Worm (Caenorhabditis elegans): ENCODE results near the gene gpx-2.

The gpx-2 gene

ce11 chrII:14851483-14851882 lies 15.1 kb upstream of the gpx-2 start, which contains the start of gene R05H10.1 (continued):
- TF ChIP-seq K12H6.12 (tag; optimal IDR thresholded peaks at IDR 0.05), result no peak

DNA sequence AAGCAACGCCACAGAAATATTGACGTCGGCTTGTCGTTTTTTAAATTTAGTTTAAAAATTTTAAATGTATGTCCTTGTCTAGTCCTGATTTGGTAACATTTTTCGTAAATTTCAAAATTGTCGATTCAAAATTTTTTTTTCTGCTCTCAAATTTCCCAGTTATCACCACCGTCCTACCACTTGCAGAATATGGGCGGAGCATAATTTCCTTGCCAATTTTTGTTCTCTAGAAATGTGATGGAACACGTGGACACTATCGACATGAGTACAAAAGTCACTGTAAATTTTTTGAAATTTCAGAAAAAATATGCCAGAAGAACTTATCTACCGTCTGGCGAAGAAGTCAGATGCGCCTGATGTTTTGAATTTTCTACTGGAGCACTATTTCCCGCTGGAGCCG lies 11.3 kb upstream of the gpx-2 start, which contains the start of gene R05H10.7:
Gene R05H10.7 (plus strand): TSS at position 301 of the 400 bp plus-strand sequence.
- TF ChIP-seq ceh-100 (GFP tag; IDR thresholded peaks at IDR 0.05) (no peak), snpc-4 (GFP tag; optimal IDR thresholded peaks at IDR 0.05) (no peak), snpc-4 (tag; optimal IDR thresholded peaks at IDR 0.05) (no peak), dpff-1 (tag; optimal IDR thresholded peaks at IDR 0.05) (no peak), die-1 (tag; optimal IDR thresholded peaks at IDR 0.05) (no peak), Y67H2A.10 (GFP tag; conservative IDR thresholded peaks at IDR 0.05) (no peak), ztf-25 (GFP tag; IDR thresholded peaks at IDR 0.05) (no peak)

DNA sequence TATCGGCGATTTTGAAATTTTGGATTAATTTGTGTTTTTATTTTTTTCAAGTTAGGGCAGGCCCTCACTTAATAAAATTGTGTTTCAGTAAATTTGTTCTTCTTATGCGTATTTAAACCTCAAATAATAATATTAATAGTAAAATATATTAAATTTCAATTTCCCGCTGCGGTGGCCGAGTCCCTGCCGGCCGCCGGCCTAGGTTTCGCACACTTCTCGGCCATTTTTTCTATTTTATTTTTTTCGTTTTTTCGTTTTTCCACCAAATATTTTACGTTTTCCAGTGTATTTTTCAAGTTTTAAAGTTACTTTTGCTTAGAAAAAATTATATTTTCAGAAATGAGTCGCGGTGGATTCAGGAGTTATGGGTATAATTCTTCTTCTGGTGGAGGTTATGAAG lies 9.6 kb upstream of the gpx-2 start, which contains the start of gene rbm-28:
Gene rbm-28 (plus strand): TSS at position 338 of the 400 bp plus-strand sequence.
- peak; percentile 24 for TF ChIP-seq dpl-1 (GFP tag; optimal IDR thresholded peaks at IDR 0.05)
- TF ChIP-seq K12H6.12 (tag; optimal IDR thresholded peaks at IDR 0.05), result no peak
- TF ChIP-seq ztf-18 (tag; optimal IDR thresholded peaks at IDR 0.05), result no peak
- no peak for TF ChIP-seq attf-3 (GFP tag; conservative IDR thresholded peaks at IDR 0.05)
- no peak for TF ChIP-seq ztf-25 (GFP tag; IDR thresholded peaks at IDR 0.05)
- no peak for TF ChIP-seq lin-40 (tag; optimal IDR thresholded peaks at IDR 0.05)
- no peak for TF ChIP-seq nfyb-1 (GFP tag; IDR thresholded peaks at IDR 0.05)
- TF ChIP-seq lin-26 (GFP tag; IDR thresholded peaks at IDR 0.05), result no peak
- TF ChIP-seq lin-35 (GFP tag; optimal IDR thresholded peaks at IDR 0.05), result peak in 1 of 3 experiments; percentile 53
- TF ChIP-seq rpc-1 (optimal IDR thresholded peaks at IDR 0.05), result no peak
- no peak for TF ChIP-seq rpc-1 (tag; optimal IDR thresholded peaks at IDR 0.05)
- no peak for TF ChIP-seq lir-1 (GFP tag; conservative IDR thresholded peaks at IDR 0.05)
- TF ChIP-seq hrde-1 (tag; optimal IDR thresholded peaks at IDR 0.05; ENCODE audit: borderline replicate concordance), result no peak
- no peak for TF ChIP-seq egl-44 (GFP tag; IDR thresholded peaks at IDR 0.05)
- no peak for TF ChIP-seq ceh-27 (GFP tag; optimal IDR thresholded peaks at IDR 0.05)
- TF ChIP-seq lsl-1 (GFP tag; optimal IDR thresholded peaks at IDR 0.05), result no peak
- TF ChIP-seq Y53F4B.3 (GFP tag; IDR thresholded peaks at IDR 0.05), result no peak
- TF ChIP-seq mel-28 (tag; optimal IDR thresholded peaks at IDR 0.05; ENCODE audit: borderline replicate concordance), result no peak
- TF ChIP-seq mcd-1 (GFP tag; IDR thresholded peaks at IDR 0.05), result peak; percentile 15; the same call in 1 of the 2 replicates
- no peak for TF ChIP-seq lag-1 (GFP tag; IDR thresholded peaks at IDR 0.05)
- peak; percentile 45 for TF ChIP-seq efl-1 (GFP tag; optimal IDR thresholded peaks at IDR 0.05)
- TF ChIP-seq F52B5.7 (tag; optimal IDR thresholded peaks at IDR 0.05), result no peak
- no peak for TF ChIP-seq ceh-79 (tag; optimal IDR thresholded peaks at IDR 0.05)
- TF ChIP-seq hlh-26 (GFP tag; conservative IDR thresholded peaks at IDR 0.05), result no peak
- TF ChIP-seq nhr-120 (GFP tag; IDR thresholded peaks at IDR 0.05), result no peak
- TF ChIP-seq pha-4 (tag; optimal IDR thresholded peaks at IDR 0.05), result no peak
- TF ChIP-seq cebp-1 (GFP tag; IDR thresholded peaks at IDR 0.05), result no peak
- TF ChIP-seq cebp-1 (tag; optimal IDR thresholded peaks at IDR 0.05), result no peak
- no peak for TF ChIP-seq cebp-2 (GFP tag; IDR thresholded peaks at IDR 0.05)
- no peak for TF ChIP-seq ets-4 (GFP tag; optimal IDR thresholded peaks at IDR 0.05)
- TF ChIP-seq F55B11.4 (tag; optimal IDR thresholded peaks at IDR 0.05; ENCODE audit: borderline replicate concordance, insufficient read depth), result no peak
- TF ChIP-seq bed-2 (GFP tag; IDR thresholded peaks at IDR 0.05), result no peak
- TF ChIP-seq lin-54 (GFP tag; optimal IDR thresholded peaks at IDR 0.05), result peak; percentile 65
- TF ChIP-seq die-1 (tag; optimal IDR thresholded peaks at IDR 0.05), result no peak
- no peak for TF ChIP-seq F23B12.7 (tag; optimal IDR thresholded peaks at IDR 0.05; ENCODE audit: insufficient read depth)
- no peak for TF ChIP-seq aptf-3 (GFP tag; IDR thresholded peaks at IDR 0.05)
- no peak for TF ChIP-seq T26A5.8 (tag; optimal IDR thresholded peaks at IDR 0.05)
- TF ChIP-seq ztf-26 (tag; optimal IDR thresholded peaks at IDR 0.05), result no peak
- TF ChIP-seq snpc-1.1 (tag; optimal IDR thresholded peaks at IDR 0.05; ENCODE audit: insufficient read depth), result no peak
- peak; percentile 21 for TF ChIP-seq unc-130 (GFP tag; optimal IDR thresholded peaks at IDR 0.05)
- TF ChIP-seq C17E4.6 (GFP tag; IDR thresholded peaks at IDR 0.05), result no peak
